Worm (Caenorhabditis elegans) whole organism, L4 larva: ENCODE measurements around the gene gcna-1.
A peak's percentile ranks its signal among the peaks of the same experiment; 100 is the strongest.

Experiments
- ZK546.5 ChIP-seq, 2 experiments: sonication (generic microtip); optimal IDR thresholded peaks; 2 replicates each; lab custom pipeline; 2017; ENCODE audit warnings: missing biosample characterization in 2 of 2, missing genetic modification characterization in 2 of 2
- ama-1 ChIP-seq: fragments of 150-350 bp; optimal IDR thresholded peaks from 2 replicates; lab custom pipeline; 2014; ENCODE audit warnings: inconsistent platforms, mixed read lengths
- hlh-11 ChIP-seq: fragments of 200-800 bp; sonication (Bioruptor generic); optimal IDR thresholded peaks from 2 replicates; lab custom pipeline; 2018; ENCODE audit warnings: mild to moderate bottlenecking, missing genetic modification characterization, missing compliant biosample characterization
- hlh-30 ChIP-seq: sonication (generic microtip); optimal IDR thresholded peaks from 2 replicates; lab custom pipeline; 2017; ENCODE audit warnings: antibody characterized with exemption, mild to moderate bottlenecking, missing genetic modification characterization, missing compliant biosample characterization; ENCODE audit not compliant: insufficient read depth
- mdl-1 ChIP-seq, 2 experiments: fragments of 150-350 bp in 1 of 2; sonication (generic microtip) in 1 of 2; optimal IDR thresholded peaks; 2 replicates each; lab custom pipeline; 2014 to 2017; ENCODE audit warnings: missing biosample characterization in 2 of 2, missing genetic modification characterization in 2 of 2
- nhr-11 ChIP-seq: fragments of 150-350 bp; optimal IDR thresholded peaks from 2 replicates; lab custom pipeline; 2014; ENCODE audit warnings: missing biosample characterization, missing genetic modification characterization
- nhr-28 ChIP-seq: fragments of 150-350 bp; optimal IDR thresholded peaks from 2 replicates; lab custom pipeline; 2014; ENCODE audit warnings: missing biosample characterization, missing genetic modification characterization
- php-3 ChIP-seq: fragments of 200-800 bp; sonication (Bioruptor generic); IDR thresholded peaks from 2 replicates; pipeline ENCODE4 v1.3.6; 2022; ENCODE audit warnings: missing genetic modification reagents, missing genetic modification characterization, missing compliant biosample characterization
- pqm-1 ChIP-seq: sonication (generic microtip); optimal IDR thresholded peaks from 2 replicates; lab custom pipeline; 2017; ENCODE audit warnings: missing biosample characterization, missing genetic modification characterization
- rbr-2 ChIP-seq: sonication (generic microtip); optimal IDR thresholded peaks from 2 replicates; lab custom pipeline; 2016; ENCODE audit warnings: missing genotype, missing genetic modification characterization, missing compliant biosample characterization
- spr-3 ChIP-seq: fragments of 200-800 bp; sonication (Bioruptor generic); optimal IDR thresholded peaks from 2 replicates; lab custom pipeline; 2018; ENCODE audit warnings: mild to moderate bottlenecking, missing genetic modification characterization, missing compliant biosample characterization
- tra-1 ChIP-seq: fragments of 200-800 bp; sonication (Bioruptor generic); IDR thresholded peaks from 2 replicates; pipeline ENCODE4 v1.3.6; 2022; ENCODE audit warnings: missing genetic modification reagents, missing genetic modification characterization, missing compliant biosample characterization
- zip-11 ChIP-seq: fragments of 200-800 bp; sonication (Bioruptor generic); IDR thresholded peaks from 2 replicates; pipeline ENCODE4 v1.3.6; 2022; ENCODE audit warnings: missing genetic modification characterization, missing compliant biosample characterization

The gcna-1 gene

DNA sequence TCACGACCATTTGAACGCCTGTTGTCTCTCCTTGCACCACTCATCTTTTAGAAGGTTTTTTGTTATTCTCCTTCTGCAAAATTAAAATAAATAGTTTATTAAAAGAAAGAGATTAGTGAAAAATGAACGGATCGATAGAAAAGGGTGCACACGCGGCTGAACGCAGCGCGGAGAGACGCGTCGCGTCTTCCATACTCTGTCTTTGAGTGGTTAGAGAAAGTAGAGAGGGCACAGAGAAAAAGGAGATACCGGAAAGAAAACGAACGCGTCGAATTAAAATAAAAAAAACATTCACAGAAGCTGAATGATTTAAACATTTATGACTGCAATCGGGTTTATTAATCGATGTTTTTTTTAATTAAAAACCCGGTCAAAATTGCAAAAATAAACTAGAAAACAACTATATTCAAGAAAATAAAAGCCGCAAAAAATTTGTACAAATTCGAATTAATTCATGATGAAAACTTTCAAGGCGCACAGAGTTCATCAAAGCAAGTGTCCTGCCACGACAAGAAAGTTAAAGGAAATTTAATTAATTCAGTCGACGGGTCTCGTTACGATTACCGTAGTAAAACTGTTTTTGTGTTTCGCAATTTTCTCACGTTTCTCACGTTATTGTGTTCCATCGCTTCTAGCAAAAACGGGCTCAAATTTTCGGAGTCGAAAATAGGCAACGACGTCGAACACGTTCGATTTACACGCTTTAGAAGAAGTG, 50.6 kb downstream of the gcna-1 start, which contains the start of the genes nono-1 and nop-1 (continued):
- TF ChIP-seq nhr-11 (tag; lab: Kevin White, UChicago) (no peak), spr-3 (GFP tag; lab: Kevin White, UChicago) (no peak), php-3 (GFP tag; lab: Robert Waterston, UW) (no peak), mdl-1 (tag; optimal IDR thresholded peaks at IDR 0.05; lab: Kevin White, UChicago) (peak in 1 of 2 experiments; percentile 53), ama-1 (no peak), ZK546.5 (tag; optimal IDR thresholded peaks at IDR 0.05; lab: Kevin White, UChicago) (no peak), hlh-11 (peak; percentile 5), pqm-1 (no peak), hlh-30 (peak; percentile 42), tra-1 (GFP tag; lab: Robert Waterston, UW) (no peak), zip-11 (GFP tag; lab: Robert Waterston, UW) (no peak), rbr-2 (tag; lab: Kevin White, UChicago) (no peak), nhr-28 (tag; lab: Kevin White, UChicago) (no peak)
